Worm (Caenorhabditis elegans) whole organism, L3 larva: ENCODE results near the gene C47A10.16.

Source experiments
- R02D3.7 ChIP-seq: fragments of 150-350 bp; optimal IDR thresholded peaks from 2 replicates; lab custom pipeline; 2014; ENCODE audit warnings: missing biosample characterization, missing genetic modification characterization
- ZK546.5 ChIP-seq: sonication (generic microtip); optimal IDR thresholded peaks from 2 replicates; lab custom pipeline; 2017; ENCODE audit warnings: missing biosample characterization, missing genetic modification characterization
- ceh-82 ChIP-seq: fragments of 150-350 bp; optimal IDR thresholded peaks from 2 replicates; lab custom pipeline; 2014; ENCODE audit warnings: missing biosample characterization, missing genetic modification characterization
- ceh-9 ChIP-seq: sonication (generic microtip); optimal IDR thresholded peaks from 2 replicates; lab custom pipeline; 2018; ENCODE audit warnings: missing biosample characterization, missing genetic modification characterization
- egl-27 ChIP-seq: sonication (generic microtip); optimal IDR thresholded peaks from 4 replicates; lab custom pipeline; 2017; ENCODE audit warnings: missing biosample characterization, missing genetic modification reagents, missing genetic modification characterization
- egl-5 ChIP-seq: fragments of 150-350 bp; optimal IDR thresholded peaks from 2 replicates; lab custom pipeline; 2017; ENCODE audit warnings: missing biosample characterization, missing genetic modification reagents, missing genetic modification characterization, inconsistent platforms
- elt-1 ChIP-seq: fragments of 150-350 bp; optimal IDR thresholded peaks from 2 replicates; lab custom pipeline; 2014; ENCODE audit warnings: missing biosample characterization, missing genetic modification characterization
- elt-2 ChIP-seq: sonication (generic microtip); optimal IDR thresholded peaks from 2 replicates; lab custom pipeline; 2016; ENCODE audit warnings: missing genetic modification reagents, mild to moderate bottlenecking, missing genetic modification characterization, missing compliant biosample characterization
- fkh-10 ChIP-seq: sonication (generic microtip); optimal IDR thresholded peaks from 2 replicates; lab custom pipeline; 2017; ENCODE audit warnings: missing biosample characterization, missing genetic modification reagents, missing genetic modification characterization
- fos-1 ChIP-seq: fragments of 150-350 bp; optimal IDR thresholded peaks from 2 replicates; lab custom pipeline; 2014; ENCODE audit warnings: missing biosample characterization, missing genetic modification characterization
- hmg-11 ChIP-seq: sonication (generic microtip); optimal IDR thresholded peaks from 2 replicates; lab custom pipeline; 2016; ENCODE audit warnings: missing genetic modification characterization, missing compliant biosample characterization
- lin-15B ChIP-seq: fragments of 150-350 bp; optimal IDR thresholded peaks from 2 replicates; lab custom pipeline; 2014; ENCODE audit warnings: missing biosample characterization, missing genetic modification characterization
- lin-39 ChIP-seq: fragments of 150-350 bp; optimal IDR thresholded peaks from 2 replicates; lab custom pipeline; 2018; ENCODE audit warnings: missing biosample characterization, missing genetic modification reagents, missing genetic modification characterization
- lsy-12 ChIP-seq: sonication (generic microtip); optimal IDR thresholded peaks from 2 replicates; lab custom pipeline; 2016; ENCODE audit warnings: mild to moderate bottlenecking, missing genetic modification characterization, missing compliant biosample characterization
- mdl-1 ChIP-seq: fragments of 150-350 bp; optimal IDR thresholded peaks from 2 replicates; lab custom pipeline; 2014; ENCODE audit warnings: missing biosample characterization, missing genetic modification characterization
- mml-1 ChIP-seq: fragments of 150-350 bp; sonication (generic microtip); optimal IDR thresholded peaks from 3 replicates; lab custom pipeline; 2014; ENCODE audit warnings: missing biosample characterization, missing genetic modification characterization
- nfya-1 ChIP-seq: sonication (generic microtip); optimal IDR thresholded peaks from 2 replicates; lab custom pipeline; 2017; ENCODE audit warnings: missing genetic modification characterization, mild to moderate bottlenecking, missing compliant biosample characterization, antibody characterized with exemption, moderate library complexity; ENCODE audit not compliant: insufficient read depth
- nhr-11 ChIP-seq: fragments of 150-350 bp; optimal IDR thresholded peaks from 2 replicates; lab custom pipeline; 2014; ENCODE audit warnings: missing biosample characterization, missing genetic modification characterization
- nhr-12 ChIP-seq: fragments of 150-350 bp; optimal IDR thresholded peaks from 2 replicates; lab custom pipeline; 2014; ENCODE audit warnings: missing biosample characterization, missing genetic modification characterization
- nhr-25 ChIP-seq: sonication (generic microtip); optimal IDR thresholded peaks from 2 replicates; lab custom pipeline; 2017; ENCODE audit warnings: missing biosample characterization, missing genetic modification characterization
- nhr-28 ChIP-seq: fragments of 150-350 bp; optimal IDR thresholded peaks from 2 replicates; lab custom pipeline; 2014; ENCODE audit warnings: missing biosample characterization, missing genetic modification characterization
- nhr-76 ChIP-seq: fragments of 150-350 bp; sonication (generic microtip); optimal IDR thresholded peaks from 5 replicates; lab custom pipeline; 2014; ENCODE audit warnings: missing biosample characterization, missing genetic modification characterization
- nhr-77 ChIP-seq: fragments of 150-350 bp; optimal IDR thresholded peaks from 2 replicates; lab custom pipeline; 2014; ENCODE audit warnings: missing biosample characterization, missing genetic modification characterization
- pha-4 ChIP-seq: fragments of 150-350 bp; optimal IDR thresholded peaks from 2 replicates; lab custom pipeline; 2014; ENCODE audit warnings: missing biosample characterization, missing genetic modification reagents, missing genetic modification characterization
- pqm-1 ChIP-seq: fragments of 150-350 bp; optimal IDR thresholded peaks from 2 replicates; lab custom pipeline; 2017; ENCODE audit warnings: missing biosample characterization, missing genetic modification characterization, inconsistent platforms
- sea-2 ChIP-seq: fragments of 150-350 bp; sonication (generic microtip); optimal IDR thresholded peaks from 4 replicates; lab custom pipeline; 2014; ENCODE audit warnings: missing biosample characterization, missing genetic modification reagents, missing genetic modification characterization
- snpc-4 ChIP-seq: fragments of 150-350 bp; optimal IDR thresholded peaks from 2 replicates; lab custom pipeline; 2014; ENCODE audit warnings: missing biosample characterization, missing genetic modification characterization
- tbx-2 ChIP-seq: sonication (generic microtip); optimal IDR thresholded peaks from 2 replicates; lab custom pipeline; 2016; ENCODE audit warnings: mild to moderate bottlenecking, missing genetic modification characterization, missing compliant biosample characterization
- unc-39 ChIP-seq: sonication (generic microtip); optimal IDR thresholded peaks from 4 replicates; lab custom pipeline; 2017; ENCODE audit warnings: missing biosample characterization, missing genetic modification characterization
- zag-1 ChIP-seq: fragments of 150-350 bp; optimal IDR thresholded peaks from 2 replicates; lab custom pipeline; 2014; ENCODE audit warnings: missing biosample characterization, missing genetic modification characterization
- ztf-11 ChIP-seq: fragments of 150-350 bp; optimal IDR thresholded peaks from 2 replicates; lab custom pipeline; 2014; ENCODE audit warnings: missing biosample characterization, missing genetic modification characterization

The C47A10.16 gene

ce11 chrV:17752340-17752739, 12.6 kb downstream of the C47A10.16 start:
- TF ChIP-seq pqm-1 (peak; percentile 67), zag-1 (tag; lab: Kevin White, UChicago) (no peak), snpc-4 (no peak), sea-2 (no peak), nhr-12 (tag; lab: Kevin White, UChicago) (no peak), unc-39 (tag; lab: Kevin White, UChicago) (no peak), pha-4 (peak; percentile 46), ceh-9 (tag; lab: Kevin White, UChicago) (no peak), hmg-11 (tag; lab: Kevin White, UChicago) (no peak), nfya-1 (tag; lab: Kevin White, UChicago) (no peak), elt-2 (tag; lab: Kevin White, UChicago) (peak; percentile 90)

- peak; percentile 79 for TF ChIP-seq fkh-10 (GFP tag; lab: Kevin White, UChicago)
- TF ChIP-seq mml-1 (tag; lab: Kevin White, UChicago) = no peak
- TF ChIP-seq elt-2 (tag; lab: Kevin White, UChicago) = no peak
These were observed 15.8 kb downstream of the C47A10.16 start, which contains the start of gene R12G8.1 for ce11 chrV:17749181-17749580. R12G8.1 (minus strand) TSS chrV:17749243.

ce11 chrV:17746959-17747358, 18.0 kb downstream of the C47A10.16 start, which contains the start of gene twk-36:
twk-36 (minus strand) TSS chrV:17747059.
- TF ChIP-seq ceh-82 (no peak), elt-1 (tag; lab: Kevin White, UChicago) (no peak), ZK546.5 (tag; lab: Kevin White, UChicago) (no peak), nhr-11 (tag; lab: Kevin White, UChicago) (no peak), R02D3.7 (tag; lab: Kevin White, UChicago) (no peak), lin-39 (no peak), nfya-1 (tag; lab: Kevin White, UChicago) (no peak), nhr-12 (tag; lab: Kevin White, UChicago) (no peak), egl-27 (tag; lab: Kevin White, UChicago) (no peak), mml-1 (tag; lab: Kevin White, UChicago) (no peak), mdl-1 (no peak), ztf-11 (tag; lab: Kevin White, UChicago) (no peak), elt-2 (tag; lab: Kevin White, UChicago) (no peak), tbx-2 (tag; lab: Kevin White, UChicago) (no peak), pqm-1 (no peak)

- TF ChIP-seq nhr-77 (tag; lab: Kevin White, UChicago) (no peak), nhr-25 (tag; lab: Kevin White, UChicago) (no peak), elt-1 (tag; lab: Kevin White, UChicago) (no peak)
These were observed 21.2 kb downstream of the C47A10.16 start for ce11 chrV:17743802-17744201.

ce11 chrV:17739801-17740200, 25.2 kb downstream of the C47A10.16 start, which contains the start of gene cutl-4:
cutl-4 (minus strand) TSS chrV:17739901.
- no peak for TF ChIP-seq lsy-12 (tag; lab: Kevin White, UChicago)
- TF ChIP-seq nhr-11 (tag; lab: Kevin White, UChicago) = no peak
- no peak for TF ChIP-seq fkh-10 (GFP tag; lab: Kevin White, UChicago)
- TF ChIP-seq ZK546.5 (tag; lab: Kevin White, UChicago) = no peak
- no peak for TF ChIP-seq ceh-9 (tag; lab: Kevin White, UChicago)
- no peak for TF ChIP-seq nhr-28 (tag; lab: Kevin White, UChicago)
- TF ChIP-seq snpc-4 = no peak
- no peak for TF ChIP-seq nhr-76 (tag; lab: Kevin White, UChicago)
- TF ChIP-seq nhr-77 (tag; lab: Kevin White, UChicago) = no peak
- TF ChIP-seq fos-1 = no peak
- TF ChIP-seq sea-2 = no peak
- no peak for TF ChIP-seq mml-1 (tag; lab: Kevin White, UChicago)

- TF ChIP-seq lin-15B = no peak
These were observed 32.5 kb downstream of the C47A10.16 start, which contains the start of gene twk-42 for ce11 chrV:17732516-17732915. twk-42 (minus strand) TSS chrV:17732616.

ce11 chrV:17728757-17729156, 36.2 kb downstream of the C47A10.16 start:
- TF ChIP-seq nhr-11 (tag; lab: Kevin White, UChicago) (peak; percentile 58), nfya-1 (tag; lab: Kevin White, UChicago) (no peak), egl-5 (tag; lab: Kevin White, UChicago) (peak; percentile 57), lin-39 (peak; percentile 51)
